Worm (Caenorhabditis elegans) whole organism, L3 larva: Measurements from ENCODE around the gene str-153.

Source experiments
- aly-2 ChIP-seq: fragments of 150-350 bp; optimal IDR thresholded peaks from 2 replicates; lab custom pipeline; 2014; ENCODE audit warnings: missing biosample characterization, missing genetic modification characterization
- nhr-25 ChIP-seq: sonication (generic microtip); optimal IDR thresholded peaks from 2 replicates; lab custom pipeline; 2017; ENCODE audit warnings: missing biosample characterization, missing genetic modification characterization
- skn-1 ChIP-seq: fragments of 150-350 bp; optimal IDR thresholded peaks from 2 replicates; lab custom pipeline; 2014; ENCODE audit warnings: missing biosample characterization, missing genetic modification characterization

DNA sequence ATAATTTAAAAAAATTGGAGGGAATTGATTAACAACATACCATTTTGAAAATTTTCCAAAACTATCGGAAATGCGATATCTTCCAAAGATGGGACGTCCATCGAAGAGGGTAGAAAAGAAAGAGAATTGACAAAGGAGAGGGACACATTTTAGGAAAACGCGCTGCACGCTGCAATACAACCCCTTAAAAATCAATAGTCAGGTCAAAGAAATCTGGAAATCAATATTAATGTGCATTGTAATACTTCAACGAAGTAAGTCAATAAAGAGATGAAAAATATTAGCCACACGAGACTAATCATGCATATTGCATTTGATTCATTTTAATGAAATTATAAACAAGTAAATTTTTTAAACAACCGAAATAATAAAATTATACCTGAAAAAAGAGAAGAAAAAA lies 35.2 kb downstream of the str-153 start, which contains the start of gene Y9C9A.13:
- TF ChIP-seq nhr-25, result no peak
- TF ChIP-seq aly-2 (tag; lab: Kevin White, UChicago), result no peak
- TF ChIP-seq skn-1 (tag; lab: Kevin White, UChicago), result no peak
